Fruit fly (Drosophila melanogaster) whole organism, adult: Measurements from ENCODE around the gene Mtr3.

Experiments used
- CG11617 ChIP-seq: fragments of 200-800 bp; sonication (Bioruptor generic); optimal IDR thresholded peaks from 2 replicates; lab custom pipeline; 2017; ENCODE audit warnings: mild to moderate bottlenecking, missing biosample characterization, missing genetic modification reagents, missing genetic modification characterization
- CG12768 ChIP-seq: fragments of 200-800 bp; sonication (Bioruptor generic); optimal IDR thresholded peaks from 2 replicates; lab custom pipeline; 2017; ENCODE audit warnings: missing biosample characterization, missing genetic modification characterization, mild to moderate bottlenecking, moderate library complexity, missing genetic modification reagents
- CG14711 ChIP-seq: fragments of 200-800 bp; sonication (Bioruptor generic); optimal IDR thresholded peaks from 2 replicates; lab custom pipeline; 2018; ENCODE audit warnings: missing biosample characterization, mild to moderate bottlenecking, missing genetic modification characterization, moderate library complexity
- CG1620 ChIP-seq: fragments of 200-800 bp; sonication (Bioruptor generic); optimal IDR thresholded peaks from 2 replicates; lab custom pipeline; 2016; ENCODE audit warnings: missing biosample characterization, missing genetic modification characterization
- CG33017 ChIP-seq: fragments of 200-800 bp; sonication (Bioruptor generic); optimal IDR thresholded peaks from 2 replicates; lab custom pipeline; 2018; ENCODE audit warnings: missing biosample characterization, mild to moderate bottlenecking, missing genetic modification characterization, moderate library complexity
- CG5204 ChIP-seq: fragments of 200-800 bp; sonication (Bioruptor generic); optimal IDR thresholded peaks from 2 replicates; lab custom pipeline; 2016; ENCODE audit warnings: missing biosample characterization, missing genetic modification characterization
- CG7045 ChIP-seq: fragments of 200-800 bp; sonication (Bioruptor generic); optimal IDR thresholded peaks from 2 replicates; lab custom pipeline; 2017; ENCODE audit warnings: missing biosample characterization, mild to moderate bottlenecking, missing genetic modification characterization
- CG7101 ChIP-seq: fragments of 200-800 bp; sonication (Bioruptor generic); optimal IDR thresholded peaks from 2 replicates; lab custom pipeline; 2018; ENCODE audit warnings: missing biosample characterization, mild to moderate bottlenecking, missing genetic modification characterization, moderate library complexity
- Clk ChIP-seq: fragments of 200-800 bp; sonication (Bioruptor generic); optimal IDR thresholded peaks from 2 replicates; lab custom pipeline; 2017; ENCODE audit warnings: missing biosample characterization, missing genetic modification characterization
- Crg-1 ChIP-seq: fragments of 200-800 bp; sonication (Bioruptor generic); optimal IDR thresholded peaks from 2 replicates; lab custom pipeline; 2016; ENCODE audit warnings: missing biosample characterization, missing genetic modification characterization
- Hr96 ChIP-seq: fragments of 200-800 bp; sonication (Bioruptor generic); optimal IDR thresholded peaks from 2 replicates; lab custom pipeline; 2016; ENCODE audit warnings: missing biosample characterization, missing genetic modification characterization
- Mnt ChIP-seq: fragments of 200-800 bp; sonication (Bioruptor generic); optimal IDR thresholded peaks from 2 replicates; lab custom pipeline; 2016; ENCODE audit warnings: missing biosample characterization, mild to moderate bottlenecking, missing genetic modification characterization
- bab1 ChIP-seq: fragments of 200-800 bp; sonication (Bioruptor generic); optimal IDR thresholded peaks from 3 replicates; lab custom pipeline; 2019; ENCODE audit warnings: missing biosample characterization, mild to moderate bottlenecking, missing genetic modification characterization, moderate library complexity
- cic ChIP-seq: fragments of 200-800 bp; sonication (Bioruptor generic); optimal IDR thresholded peaks from 2 replicates; lab custom pipeline; 2017; ENCODE audit warnings: missing biosample characterization, mild to moderate bottlenecking, missing genetic modification characterization, moderate library complexity
- cnc ChIP-seq, 2 experiments: fragments of >200 bp; optimal IDR thresholded peaks; 2 replicates each; lab custom pipeline; 2017
- kay ChIP-seq: fragments of 200-800 bp; sonication (Bioruptor generic); peaks from one replicate; lab custom pipeline; 2016; ENCODE audit warnings: missing biosample characterization, missing genetic modification characterization, borderline replicate concordance
- ovo ChIP-seq: fragments of 200-800 bp; sonication (Bioruptor generic); optimal IDR thresholded peaks from 2 replicates; lab custom pipeline; 2016; ENCODE audit warnings: missing biosample characterization, missing genetic modification characterization
- pad ChIP-seq: fragments of 200-800 bp; sonication (Bioruptor generic); optimal IDR thresholded peaks from 3 replicates; lab custom pipeline; 2017; ENCODE audit warnings: missing biosample characterization, missing genetic modification characterization, mild to moderate bottlenecking, moderate library complexity, missing genetic modification reagents
- tj ChIP-seq: fragments of 200-800 bp; sonication (Bioruptor generic); optimal IDR thresholded peaks from 3 replicates; lab custom pipeline; 2017; ENCODE audit warnings: missing biosample characterization, mild to moderate bottlenecking, missing genetic modification characterization, moderate library complexity

Gene Mtr3

DNA sequence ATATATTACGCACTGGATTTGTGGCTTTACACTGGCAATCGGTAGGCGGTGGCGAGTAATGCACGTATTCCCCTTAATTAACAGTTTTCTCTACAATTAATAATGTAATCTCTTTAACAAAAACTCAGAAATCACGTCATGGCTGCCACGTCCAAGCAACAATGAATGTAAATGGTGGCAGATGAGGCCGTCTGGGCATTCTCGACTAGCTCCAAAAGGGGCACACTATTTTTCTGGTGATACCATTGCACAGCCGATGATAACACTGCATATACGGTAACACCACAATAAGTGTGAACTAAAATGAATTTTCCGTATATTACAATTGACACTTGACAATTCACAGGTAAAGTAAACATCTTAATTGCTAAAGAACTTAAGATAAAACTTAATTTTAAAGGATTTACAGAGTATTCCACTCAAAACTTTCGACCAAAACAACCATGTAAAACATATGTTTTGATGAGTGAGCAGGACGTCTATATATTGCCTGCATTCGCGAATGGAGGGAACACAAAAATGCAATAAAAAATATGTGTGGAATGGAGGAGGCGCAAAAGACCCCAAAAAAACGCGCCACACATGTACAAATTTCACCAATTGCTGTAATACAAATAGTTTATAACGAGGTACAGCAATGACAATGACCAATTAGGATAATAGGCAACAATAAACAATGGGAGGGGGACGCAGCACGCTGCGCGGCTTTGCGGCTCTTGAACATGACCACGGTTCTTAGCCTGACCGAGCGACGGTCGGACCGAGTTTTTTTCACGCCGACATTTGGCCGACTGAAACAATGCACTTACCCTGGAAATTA is 4.1 kb downstream of the Mtr3 start:
- TF ChIP-seq bab1 (peak; percentile 19), pad (peak; percentile 55), ovo (GFP tag; lab: Kevin White, UChicago) (no peak), Crg-1 (GFP tag; lab: Kevin White, UChicago) (no peak), CG11617 (peak; percentile 47), CG1620 (GFP tag; lab: Kevin White, UChicago) (peak; percentile 47), CG14711 (tag; lab: Kevin White, UChicago) (peak; percentile 48), CG7101 (tag; lab: Kevin White, UChicago) (peak; percentile 43), CG33017 (tag; lab: Kevin White, UChicago) (peak; percentile 43), Mnt (GFP tag; lab: Kevin White, UChicago) (peak; percentile 29), CG7045 (no peak)

DNA sequence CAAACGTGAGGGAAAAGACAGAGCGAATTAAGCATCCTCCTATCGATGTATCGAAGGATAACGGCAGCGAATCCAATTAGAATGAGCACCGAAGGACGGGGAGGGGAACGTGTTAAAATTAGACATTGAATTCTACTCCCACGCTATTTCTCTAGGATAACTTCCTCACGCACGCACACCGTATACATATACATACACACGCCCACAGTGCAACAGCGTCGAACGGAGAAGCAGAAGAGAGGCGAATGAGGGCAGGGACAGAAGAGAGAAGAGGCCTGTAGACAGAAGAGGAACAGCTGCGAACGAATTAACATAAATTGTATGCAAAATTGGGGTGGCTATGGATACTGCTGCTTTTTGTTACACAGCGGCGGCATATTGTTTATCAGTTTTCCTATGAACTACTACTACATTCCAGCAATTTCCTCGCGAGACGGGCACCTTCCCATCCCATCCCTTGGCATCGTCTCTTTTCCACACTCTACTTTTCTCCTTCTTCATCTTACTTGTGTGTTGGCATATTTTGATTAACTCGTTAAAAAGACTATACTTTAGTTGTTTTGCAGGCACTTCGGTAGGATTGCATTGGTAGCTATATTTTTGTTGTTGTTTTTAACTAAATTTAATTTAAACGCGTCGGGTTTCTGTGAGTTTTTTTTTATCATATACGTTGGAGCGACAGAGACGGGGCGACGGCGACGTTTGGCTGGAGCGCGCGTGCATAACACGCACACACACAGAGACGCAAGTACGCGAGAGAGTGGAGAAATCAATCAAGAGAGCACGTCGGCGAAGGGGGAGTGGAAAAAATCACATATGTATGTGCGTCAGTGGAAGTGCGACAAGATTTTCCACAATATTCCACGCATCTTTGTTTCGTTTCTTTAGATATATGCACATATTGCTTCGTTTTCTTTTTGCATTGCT is 5.1 kb downstream of the Mtr3 start:
- TF ChIP-seq Clk (GFP tag; lab: Kevin White, UChicago) = peak; percentile 7
- TF ChIP-seq CG5204 (GFP tag; lab: Kevin White, UChicago) = no peak
- TF ChIP-seq CG12768 = peak; percentile 9
- TF ChIP-seq CG14711 (tag; lab: Kevin White, UChicago) = no peak
- TF ChIP-seq cic (GFP tag; lab: Kevin White, UChicago) = peak; percentile 71
- peak; percentile 65 for TF ChIP-seq Mnt (GFP tag; lab: Kevin White, UChicago)
- TF ChIP-seq CG7101 (tag; lab: Kevin White, UChicago) = no peak
- no peak for TF ChIP-seq Hr96 (GFP tag; lab: Kevin White, UChicago)
- TF ChIP-seq tj = peak; percentile 60
- no peak for TF ChIP-seq cnc (optimal IDR thresholded peaks at IDR 0.05; lab: Kevin White, UChicago)
- peak; percentile 30 for TF ChIP-seq CG33017 (tag; lab: Kevin White, UChicago)

DNA sequence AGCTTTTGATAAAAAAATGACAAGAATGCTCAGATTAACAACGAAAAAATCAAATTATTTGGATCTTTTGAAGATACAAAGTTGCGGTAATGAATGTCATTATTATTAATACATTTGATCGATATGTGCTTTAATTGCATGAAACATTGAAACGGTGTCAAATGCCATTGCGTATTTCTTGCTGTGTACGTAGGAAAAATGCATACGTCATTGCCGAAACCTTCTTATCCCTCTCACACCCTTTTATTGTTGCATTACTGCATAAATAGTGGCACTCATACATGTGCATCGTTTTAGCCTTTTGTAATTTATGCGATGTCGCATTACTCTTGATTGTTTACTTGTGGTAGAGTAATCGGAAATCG is 5.8 kb downstream of the Mtr3 start:
- TF ChIP-seq CG33017 (tag; lab: Kevin White, UChicago) (no peak), cnc (optimal IDR thresholded peaks at IDR 0.05; lab: Kevin White, UChicago) (peak in 1 of 2 experiments; percentile 8), tj (peak; percentile 64)

DNA sequence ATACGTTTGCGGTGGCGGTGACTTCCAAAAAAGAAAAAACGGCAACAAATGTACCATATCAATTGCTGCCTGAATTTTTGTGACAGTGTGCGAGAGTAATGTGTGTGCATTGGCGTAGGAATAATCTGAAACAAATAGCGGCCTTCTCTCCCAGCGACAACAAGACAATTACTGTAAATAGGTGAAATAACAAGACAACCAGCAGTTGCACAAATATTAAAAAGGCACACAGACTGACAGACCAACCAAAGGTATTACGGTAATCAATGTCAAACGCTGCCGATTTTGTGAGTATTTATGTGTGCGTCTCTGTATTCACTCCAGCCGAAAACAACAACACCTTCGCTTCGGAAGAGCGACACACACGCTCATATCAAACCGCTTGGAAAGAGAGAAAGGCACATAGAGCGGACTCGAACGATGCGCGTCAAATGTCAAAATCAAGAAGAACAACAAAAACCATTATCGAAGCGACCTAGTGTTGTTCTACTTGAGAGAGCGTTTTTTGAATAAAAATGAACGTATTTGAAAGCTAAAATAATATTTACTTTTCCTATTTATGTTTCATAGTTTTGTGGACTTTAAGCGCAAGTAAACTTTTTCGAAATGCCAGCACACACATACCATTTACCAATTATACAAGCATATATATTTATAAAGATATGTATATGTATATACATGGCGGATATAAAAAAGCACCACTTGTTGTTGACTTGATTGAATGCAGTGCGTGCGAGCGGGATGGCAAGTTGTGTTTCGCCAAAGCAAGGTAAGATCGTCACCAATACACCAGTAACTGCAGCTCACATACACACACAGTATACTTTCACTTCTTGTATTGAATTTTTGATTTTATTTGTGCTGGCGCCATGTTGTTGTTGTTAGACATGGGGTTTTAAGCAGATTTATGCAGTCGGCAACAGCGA is 6.5 kb downstream of the Mtr3 start:
- TF ChIP-seq cnc (optimal IDR thresholded peaks at IDR 0.05; lab: Kevin White, UChicago) (no peak), Mnt (GFP tag; lab: Kevin White, UChicago) (peak; percentile 24), CG7101 (tag; lab: Kevin White, UChicago) (peak; percentile 7), CG11617 (no peak), CG33017 (tag; lab: Kevin White, UChicago) (no peak), CG12768 (peak; percentile 31), CG1620 (GFP tag; lab: Kevin White, UChicago) (no peak), cic (GFP tag; lab: Kevin White, UChicago) (peak; percentile 86), tj (no peak), Clk (GFP tag; lab: Kevin White, UChicago) (peak; percentile 7), Hr96 (GFP tag; lab: Kevin White, UChicago) (no peak), CG14711 (tag; lab: Kevin White, UChicago) (no peak), ovo (GFP tag; lab: Kevin White, UChicago) (peak; percentile 83), Crg-1 (GFP tag; lab: Kevin White, UChicago) (peak; percentile 62), CG5204 (GFP tag; lab: Kevin White, UChicago) (no peak), pad (peak; percentile 86)

DNA sequence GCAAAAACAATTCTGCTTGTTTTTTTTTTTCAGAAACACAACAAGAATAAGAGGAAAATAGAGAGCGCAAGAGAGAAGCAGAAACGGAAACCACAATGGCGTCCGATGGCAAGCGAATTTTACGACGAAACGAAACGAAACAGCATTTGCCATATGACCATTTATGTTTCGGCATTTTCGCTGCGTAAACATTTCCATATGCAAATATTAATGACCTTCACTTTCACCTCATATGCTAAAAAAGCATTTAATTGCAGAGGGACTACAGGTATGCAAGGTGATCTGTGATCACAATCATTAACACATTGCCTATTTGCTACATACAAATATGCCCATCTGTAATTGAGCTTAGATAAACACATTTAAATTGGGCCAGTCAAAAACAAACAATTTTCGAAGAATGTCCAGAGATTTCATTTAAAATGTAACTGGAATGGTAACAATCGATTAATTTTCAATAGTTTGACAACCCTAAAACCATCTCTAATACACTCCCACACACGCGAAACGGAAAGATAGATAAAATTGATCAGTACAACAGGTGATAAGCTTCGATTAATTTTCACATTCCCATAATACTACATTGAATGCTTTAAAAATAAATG is 7.3 kb downstream of the Mtr3 start:
- TF ChIP-seq ovo (GFP tag; lab: Kevin White, UChicago) (no peak), Mnt (GFP tag; lab: Kevin White, UChicago) (no peak), CG14711 (tag; lab: Kevin White, UChicago) (peak; percentile 61), tj (peak; percentile 91), cic (GFP tag; lab: Kevin White, UChicago) (no peak), kay (GFP tag; lab: Kevin White, UChicago) (peak; percentile 92)
